Worm (Caenorhabditis elegans) whole organism, L3 larva: Measurements from ENCODE around the gene sup-36.

Source experiments
- ama-1 ChIP-seq: fragments of 150-350 bp; optimal IDR thresholded peaks from 2 replicates; lab custom pipeline; 2018
- ceh-16 ChIP-seq: sonication (generic microtip); optimal IDR thresholded peaks from 2 replicates; lab custom pipeline; 2017; ENCODE audit warnings: missing biosample characterization, missing genetic modification characterization
- ceh-82 ChIP-seq: fragments of 150-350 bp; optimal IDR thresholded peaks from 2 replicates; lab custom pipeline; 2014; ENCODE audit warnings: missing biosample characterization, missing genetic modification characterization
- fos-1 ChIP-seq: fragments of 150-350 bp; optimal IDR thresholded peaks from 2 replicates; lab custom pipeline; 2014; ENCODE audit warnings: missing biosample characterization, missing genetic modification characterization
- jun-1 ChIP-seq: fragments of 150-350 bp; optimal IDR thresholded peaks from 2 replicates; lab custom pipeline; 2014; ENCODE audit warnings: missing biosample characterization, missing genetic modification reagents, missing genetic modification characterization
- nhr-76 ChIP-seq: fragments of 150-350 bp; sonication (generic microtip); optimal IDR thresholded peaks from 5 replicates; lab custom pipeline; 2014; ENCODE audit warnings: missing biosample characterization, missing genetic modification characterization
- tbx-2 ChIP-seq: sonication (generic microtip); optimal IDR thresholded peaks from 2 replicates; lab custom pipeline; 2016; ENCODE audit warnings: mild to moderate bottlenecking, missing genetic modification characterization, missing compliant biosample characterization

DNA sequence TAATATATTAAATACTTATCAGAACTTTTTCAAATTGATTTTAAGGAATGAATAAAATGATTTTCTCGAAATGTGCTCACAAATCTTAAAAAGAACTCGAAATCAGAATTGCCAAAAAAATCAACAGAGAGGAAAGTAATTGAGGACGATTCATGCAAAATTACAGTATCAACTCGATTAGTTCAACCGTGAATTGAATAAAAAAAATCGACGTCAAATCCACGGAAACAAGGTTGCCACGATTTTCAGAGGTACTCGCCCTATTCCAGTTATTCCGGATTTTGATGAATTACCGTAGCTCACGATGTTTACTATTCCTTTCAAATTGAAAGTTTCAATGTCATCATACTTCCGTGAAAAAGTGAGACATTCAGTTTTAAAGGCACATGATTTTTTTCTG is 902 bp downstream of the sup-36 start, which contains the start of gene F15B10.3:
- TF ChIP-seq ceh-82, result no peak
- no peak for TF ChIP-seq fos-1 (tag; lab: Kevin White, UChicago)
- TF ChIP-seq jun-1 (tag; lab: Kevin White, UChicago), result no peak
- no peak for TF ChIP-seq tbx-2 (tag; lab: Kevin White, UChicago)
- no peak for TF ChIP-seq ceh-16 (tag; lab: Kevin White, UChicago)
- TF ChIP-seq nhr-76, result no peak
- no peak for TF ChIP-seq ama-1 (lab: Kevin White, UChicago)
